Fruit fly (Drosophila melanogaster) S2 (cell line): ENCODE measurements around the gene CG2218.

Experiments
- CG8478 ChIP-seq: fragments of >200 bp; optimal IDR thresholded peaks from 2 replicates; lab custom pipeline; 2018
- CTCF ChIP-seq, 2 experiments: fragments of >200 bp; optimal IDR thresholded peaks; 2 replicates each; lab custom pipeline; 2018

- TF ChIP-seq CG8478 (lab: Kevin White, UChicago) (no peak), CTCF (optimal IDR thresholded peaks at IDR 0.05; lab: Kevin White, UChicago) (no peak)
Measured at dm6 chr3R:30386759-30387437, 41.2 kb downstream of the CG2218 start.
